Fruit fly (Drosophila melanogaster): ENCODE results near the gene promL.

promL gene

DNA sequence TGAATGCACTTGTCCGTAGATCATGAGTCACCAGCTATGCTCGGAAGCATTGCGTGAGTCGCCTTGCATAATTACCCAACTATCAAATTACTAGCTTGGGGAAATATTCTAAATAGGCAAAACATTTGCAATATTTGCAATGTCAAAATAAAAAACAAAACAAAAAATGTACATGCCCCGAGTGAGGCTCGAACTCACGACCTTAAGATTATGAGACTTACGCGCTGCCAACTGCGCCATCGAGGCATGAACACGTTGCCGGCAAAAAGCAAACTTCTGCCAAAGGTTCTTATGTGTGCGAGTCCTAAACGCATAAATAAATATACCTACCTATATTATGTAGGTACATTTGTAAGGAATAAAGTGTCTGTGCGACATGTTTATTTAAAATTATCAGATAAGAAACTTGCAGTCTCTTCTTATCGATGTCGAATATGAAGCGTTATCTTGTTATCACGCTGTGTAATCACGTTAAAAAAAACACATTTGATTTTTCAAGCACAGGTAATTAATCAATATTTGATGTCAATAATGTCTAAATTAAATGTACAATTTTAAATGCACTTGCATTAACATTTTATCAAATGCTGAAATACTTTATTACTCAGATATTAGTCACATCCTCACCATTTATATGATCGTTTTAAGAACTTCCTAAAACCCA lies 5.6 kb downstream of the promL start (continued):
- TF ChIP-seq CG31388 (GFP tag; optimal IDR thresholded peaks at IDR 0.05): no peak
- TF ChIP-seq CG6272 (GFP tag; IDR thresholded peaks at IDR 0.05): no peak
- no peak for TF ChIP-seq CG32532 (GFP tag; IDR thresholded peaks at IDR 0.05)
- no peak for TF ChIP-seq Hr78 (GFP tag; optimal IDR thresholded peaks at IDR 0.05)
- no peak for TF ChIP-seq luna (GFP tag; optimal IDR thresholded peaks at IDR 0.05)
- peak; percentile 66; the same call in 1 of the 2 replicates for TF ChIP-seq amos (GFP tag; IDR thresholded peaks at IDR 0.05; ENCODE audit: partially characterized antibody)
- no peak for TF ChIP-seq bcd (GFP tag; optimal IDR thresholded peaks at IDR 0.05)
- peak; percentile 43 for TF ChIP-seq sens (GFP tag)
- no peak for TF ChIP-seq stwl (tag; optimal IDR thresholded peaks at IDR 0.05)
- TF ChIP-seq stc (GFP tag; IDR thresholded peaks at IDR 0.05): no peak
- TF ChIP-seq phol (tag; optimal IDR thresholded peaks at IDR 0.05): no peak
- TF ChIP-seq CG3726 (GFP tag; IDR thresholded peaks at IDR 0.05): no peak
- TF ChIP-seq Ada2b (GFP tag; IDR thresholded peaks at IDR 0.05): no peak
- no peak for TF ChIP-seq run (tag; optimal IDR thresholded peaks at IDR 0.05)
- TF ChIP-seq CG15696 (tag; optimal IDR thresholded peaks at IDR 0.05): peak; percentile 1
- TF ChIP-seq Drgx (GFP tag; IDR thresholded peaks at IDR 0.05): no peak
- peak in 1 of 2 experiments; percentile 41 for TF ChIP-seq Pdp1 (GFP tag; optimal IDR thresholded peaks at IDR 0.05)
- TF ChIP-seq tio (GFP tag; optimal IDR thresholded peaks at IDR 0.05): no peak
- TF ChIP-seq unc-4 (GFP tag; IDR thresholded peaks at IDR 0.05; ENCODE audit: partially characterized antibody): no peak
- peak; percentile 72 for TF ChIP-seq Bgb (GFP tag; IDR thresholded peaks at IDR 0.05; ENCODE audit: partially characterized antibody)
- TF ChIP-seq CG14667 (GFP tag; IDR thresholded peaks at IDR 0.05): no peak
- TF ChIP-seq CG14710 (tag; optimal IDR thresholded peaks at IDR 0.05): no peak
- no peak for TF ChIP-seq CG7556 (GFP tag; optimal IDR thresholded peaks at IDR 0.05)
- TF ChIP-seq crp (GFP tag; optimal IDR thresholded peaks at IDR 0.05): no peak
- TF ChIP-seq cato (GFP tag; optimal IDR thresholded peaks at IDR 0.05; ENCODE audit: borderline replicate concordance): no peak
- TF ChIP-seq CG8281 (tag; optimal IDR thresholded peaks at IDR 0.05): no peak
- TF ChIP-seq yki (optimal IDR thresholded peaks at IDR 0.05): no peak
- no peak for TF ChIP-seq CG15269 (tag; optimal IDR thresholded peaks at IDR 0.05)
- TF ChIP-seq CG1647 (GFP tag; optimal IDR thresholded peaks at IDR 0.05): no peak
- TF ChIP-seq D (optimal IDR thresholded peaks at IDR 0.05): no peak
- TF ChIP-seq D (GFP tag; optimal IDR thresholded peaks at IDR 0.05): no peak
- TF ChIP-seq H15 (GFP tag; IDR thresholded peaks at IDR 0.05): no peak
- TF ChIP-seq her (GFP tag; optimal IDR thresholded peaks at IDR 0.05): no peak
- TF ChIP-seq CG12236 (GFP tag; optimal IDR thresholded peaks at IDR 0.05): no peak
- TF ChIP-seq CG7357 (GFP tag; IDR thresholded peaks at IDR 0.05): no peak
- TF ChIP-seq tll (GFP tag; optimal IDR thresholded peaks at IDR 0.05): no peak
- 0 out of 3 replicates have a peak, but pooled peaks have one; percentile 35 for TF ChIP-seq CG7963 (GFP tag; IDR thresholded peaks at IDR 0.05; ENCODE audit: partially characterized antibody)
- no peak for TF ChIP-seq Adf1 (GFP tag; IDR thresholded peaks at IDR 0.05)
- no peak for TF ChIP-seq C15 (GFP tag; IDR thresholded peaks at IDR 0.05)
- TF ChIP-seq B-H2 (GFP tag; optimal IDR thresholded peaks at IDR 0.05): no peak
- TF ChIP-seq kay (GFP tag; optimal IDR thresholded peaks at IDR 0.05): no peak
- TF ChIP-seq CG12155 (GFP tag; optimal IDR thresholded peaks at IDR 0.05): no peak
- no peak for TF ChIP-seq CG6654 (GFP tag; optimal IDR thresholded peaks at IDR 0.05)
- TF ChIP-seq ac (GFP tag; optimal IDR thresholded peaks at IDR 0.05): no peak
- TF ChIP-seq CG3838 (GFP tag; optimal IDR thresholded peaks at IDR 0.05): no peak
- TF ChIP-seq nerfin-2 (GFP tag; IDR thresholded peaks at IDR 0.05; ENCODE audit: partially characterized antibody): peak; percentile 32; the same call in 1 of the 2 replicates
- no peak for TF ChIP-seq Abd-B (GFP tag; optimal IDR thresholded peaks at IDR 0.05)
- TF ChIP-seq CG17328 (GFP tag; IDR thresholded peaks at IDR 0.05): no peak
- no peak for TF ChIP-seq ems (GFP tag; optimal IDR thresholded peaks at IDR 0.05)
- peak; percentile 97 for TF ChIP-seq Bdp1 (GFP tag; optimal IDR thresholded peaks at IDR 0.05)
